Fruit fly (Drosophila melanogaster) whole organism, pupa: ENCODE results near the gene peg.

Source experiments
- CG10348 ChIP-seq: fragments of 200-800 bp; sonication (Bioruptor generic); IDR thresholded peaks from 2 replicates; pipeline ENCODE4 v1.3.6; 2022; ENCODE audit warnings: missing biosample characterization, missing genetic modification characterization
- CG12605 ChIP-seq: fragments of 200-800 bp; sonication (Bioruptor generic); IDR thresholded peaks from 2 replicates; pipeline ENCODE4 v1.3.6; 2022; ENCODE audit warnings: missing biosample characterization, missing genetic modification characterization
- CG13204 ChIP-seq: fragments of 200-800 bp; sonication (Bioruptor generic); optimal IDR thresholded peaks from 2 replicates; lab custom pipeline; 2018; ENCODE audit warnings: missing biosample characterization, mild to moderate bottlenecking, missing genetic modification characterization, moderate library complexity
- CG14655 ChIP-seq: fragments of 200-800 bp; sonication (Bioruptor generic); optimal IDR thresholded peaks from 3 replicates; lab custom pipeline; 2017; ENCODE audit warnings: mild to moderate bottlenecking, missing biosample characterization, missing genetic modification reagents, missing genetic modification characterization
- CG15710 ChIP-seq: fragments of 200-800 bp; sonication (Bioruptor generic); optimal IDR thresholded peaks from 2 replicates; lab custom pipeline; 2018; ENCODE audit warnings: missing biosample characterization, mild to moderate bottlenecking, missing genetic modification characterization, moderate library complexity
- CG17806 ChIP-seq: fragments of 200-800 bp; sonication (Bioruptor generic); optimal IDR thresholded peaks from 2 replicates; lab custom pipeline; 2018; ENCODE audit warnings: missing biosample characterization, mild to moderate bottlenecking, missing genetic modification characterization, moderate library complexity
- CG32121 ChIP-seq: fragments of 200-800 bp; sonication (Bioruptor generic); IDR thresholded peaks from 2 replicates; pipeline ENCODE4 v1.3.6; 2022; ENCODE audit warnings: missing biosample characterization, missing genetic modification characterization
- CG34367 ChIP-seq: fragments of 200-800 bp; sonication (Bioruptor generic); optimal IDR thresholded peaks from 2 replicates; lab custom pipeline; 2018; ENCODE audit warnings: missing biosample characterization, mild to moderate bottlenecking, missing genetic modification characterization
- CG4496 ChIP-seq: fragments of 200-800 bp; sonication (Bioruptor generic); IDR thresholded peaks from 3 replicates; pipeline ENCODE4 v1.3.6; 2022; ENCODE audit warnings: missing biosample characterization, missing genetic modification characterization
- CG8159 ChIP-seq: fragments of 200-800 bp; sonication (Bioruptor generic); optimal IDR thresholded peaks from 3 replicates; lab custom pipeline; 2018; ENCODE audit warnings: missing biosample characterization, mild to moderate bottlenecking, missing genetic modification characterization, moderate library complexity
- CG8301 ChIP-seq: fragments of 200-800 bp; sonication (Bioruptor generic); optimal IDR thresholded peaks from 2 replicates; lab custom pipeline; 2018; ENCODE audit warnings: missing biosample characterization, mild to moderate bottlenecking, missing genetic modification characterization
- CG9948 ChIP-seq: fragments of 200-800 bp; sonication (Bioruptor generic); optimal IDR thresholded peaks from 2 replicates; lab custom pipeline; 2018; ENCODE audit warnings: missing biosample characterization, mild to moderate bottlenecking, missing genetic modification characterization, moderate library complexity
- D1 ChIP-seq: fragments of 200-800 bp; sonication (Bioruptor generic); optimal IDR thresholded peaks from 2 replicates; lab custom pipeline; 2018; ENCODE audit warnings: missing biosample characterization, mild to moderate bottlenecking, missing genetic modification characterization, moderate library complexity
- EcR ChIP-seq: fragments of 200-800 bp; sonication (Bioruptor generic); optimal IDR thresholded peaks from 3 replicates; lab custom pipeline; 2019; ENCODE audit warnings: missing biosample characterization, missing genetic modification characterization, mild to moderate bottlenecking, moderate library complexity, missing genetic modification reagents
- Ets98B ChIP-seq: fragments of 200-800 bp; sonication (Bioruptor generic); IDR thresholded peaks from 2 replicates; pipeline ENCODE4 v1.3.6; 2022; ENCODE audit warnings: missing biosample characterization, missing genetic modification characterization
- Pif1A ChIP-seq: fragments of 200-800 bp; sonication (Bioruptor generic); optimal IDR thresholded peaks from 3 replicates; lab custom pipeline; 2016; ENCODE audit warnings: missing biosample characterization, missing genetic modification characterization
- Pif1B ChIP-seq: fragments of 200-800 bp; sonication (Bioruptor generic); optimal IDR thresholded peaks from 3 replicates; lab custom pipeline; 2016; ENCODE audit warnings: missing biosample characterization, missing genetic modification characterization
- Snoo ChIP-seq: fragments of 200-800 bp; sonication (Bioruptor generic); optimal IDR thresholded peaks from 3 replicates; lab custom pipeline; 2017; ENCODE audit warnings: missing biosample characterization, mild to moderate bottlenecking, missing genetic modification characterization, inconsistent platforms
- fd96Ca ChIP-seq: fragments of 200-800 bp; sonication (Bioruptor generic); IDR thresholded peaks from 3 replicates; pipeline ENCODE4 v1.3.6; 2022; ENCODE audit warnings: missing biosample characterization, missing genetic modification characterization
- gl ChIP-seq: fragments of 200-800 bp; sonication (Bioruptor generic); optimal IDR thresholded peaks from 2 replicates; lab custom pipeline; 2018; ENCODE audit warnings: missing biosample characterization, mild to moderate bottlenecking, missing genetic modification characterization
- rn ChIP-seq: fragments of 200-800 bp; sonication (Bioruptor generic); IDR thresholded peaks from 2 replicates; pipeline ENCODE4 v1.3.6; 2022; ENCODE audit warnings: missing biosample characterization, missing genetic modification characterization

The peg gene

DNA sequence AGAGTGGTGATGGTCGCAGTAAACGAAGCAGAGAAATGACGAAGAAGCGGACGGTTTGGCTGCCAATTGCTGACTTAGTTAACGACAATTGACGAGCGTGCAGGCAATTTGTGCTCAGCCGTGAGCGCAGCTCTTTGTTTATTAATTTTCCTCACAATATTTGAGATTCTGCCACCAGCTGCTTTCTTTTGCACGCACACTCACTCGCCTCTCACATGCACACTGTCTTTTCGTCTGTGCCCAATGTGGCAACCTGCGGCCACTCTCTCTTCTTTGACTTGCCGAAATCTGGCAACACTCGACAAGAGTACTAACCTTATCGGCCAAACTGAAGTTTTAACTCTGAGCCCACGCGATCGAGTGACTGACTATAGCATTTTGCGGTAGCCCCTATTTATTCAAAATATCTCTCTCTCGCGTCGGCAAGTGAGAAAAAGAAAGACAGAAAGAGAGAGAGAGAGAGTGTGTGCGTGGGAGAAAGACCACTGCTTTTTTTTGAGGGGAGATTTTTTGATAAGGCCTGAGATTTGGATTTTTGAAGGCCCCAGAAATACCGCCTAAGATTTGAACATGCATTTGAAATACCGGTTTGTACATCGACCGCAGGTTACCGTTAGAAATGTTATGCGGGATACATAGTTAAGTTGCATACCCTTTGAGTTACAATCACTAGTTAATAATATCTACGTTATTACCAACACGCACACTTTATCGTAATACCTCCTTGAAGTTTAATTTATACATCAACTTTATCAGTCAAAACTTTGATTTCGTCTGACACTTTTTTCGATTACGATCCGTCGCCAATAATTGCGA is 36.7 kb upstream of the peg start, which contains the start of gene Mvl:
Gene Mvl (minus strand): TSS at position 371 of the 816 bp plus-strand sequence.
- TF ChIP-seq gl (tag; lab: Kevin White, UChicago) = no peak
- no peak for TF ChIP-seq CG13204 (GFP tag; lab: Kevin White, UChicago)
- peak; percentile 41; the same call in 1 of the 2 replicates for TF ChIP-seq Ets98B (GFP tag; lab: Robert Waterston, UW)
- TF ChIP-seq fd96Ca (GFP tag; lab: Robert Waterston, UW) = no peak
- TF ChIP-seq Pif1B (GFP tag; lab: Kevin White, UChicago) = no peak
- TF ChIP-seq CG9948 (tag; lab: Kevin White, UChicago) = no peak
- TF ChIP-seq CG10348 (GFP tag; lab: Robert Waterston, UW) = no peak
- no peak for TF ChIP-seq CG34367 (tag; lab: Kevin White, UChicago)
- 0 out of 2 replicates have a peak, but pooled peaks have one; percentile 12 for TF ChIP-seq CG12605 (GFP tag; lab: Robert Waterston, UW)
- TF ChIP-seq CG32121 (GFP tag; lab: Robert Waterston, UW) = no peak
- no peak for TF ChIP-seq D1 (tag; lab: Kevin White, UChicago)
- TF ChIP-seq CG17806 (tag; lab: Kevin White, UChicago) = no peak
- no peak for TF ChIP-seq CG8301 (tag; lab: Kevin White, UChicago)
- TF ChIP-seq CG15710 = no peak
- no peak for TF ChIP-seq Pif1A (GFP tag; lab: Kevin White, UChicago)
- no peak for TF ChIP-seq CG8159 (tag; lab: Kevin White, UChicago)
- no peak for TF ChIP-seq CG14655 (GFP tag; lab: Kevin White, UChicago)
- no peak for TF ChIP-seq Snoo (tag; lab: Kevin White, UChicago)
- TF ChIP-seq CG4496 (GFP tag; lab: Robert Waterston, UW) = peak; percentile 55; the same call in 2 of the 3 replicates
- peak; percentile 86 for TF ChIP-seq EcR
- no peak for TF ChIP-seq rn
- TF ChIP-seq, all 21 proteins: peak for 4

DNA sequence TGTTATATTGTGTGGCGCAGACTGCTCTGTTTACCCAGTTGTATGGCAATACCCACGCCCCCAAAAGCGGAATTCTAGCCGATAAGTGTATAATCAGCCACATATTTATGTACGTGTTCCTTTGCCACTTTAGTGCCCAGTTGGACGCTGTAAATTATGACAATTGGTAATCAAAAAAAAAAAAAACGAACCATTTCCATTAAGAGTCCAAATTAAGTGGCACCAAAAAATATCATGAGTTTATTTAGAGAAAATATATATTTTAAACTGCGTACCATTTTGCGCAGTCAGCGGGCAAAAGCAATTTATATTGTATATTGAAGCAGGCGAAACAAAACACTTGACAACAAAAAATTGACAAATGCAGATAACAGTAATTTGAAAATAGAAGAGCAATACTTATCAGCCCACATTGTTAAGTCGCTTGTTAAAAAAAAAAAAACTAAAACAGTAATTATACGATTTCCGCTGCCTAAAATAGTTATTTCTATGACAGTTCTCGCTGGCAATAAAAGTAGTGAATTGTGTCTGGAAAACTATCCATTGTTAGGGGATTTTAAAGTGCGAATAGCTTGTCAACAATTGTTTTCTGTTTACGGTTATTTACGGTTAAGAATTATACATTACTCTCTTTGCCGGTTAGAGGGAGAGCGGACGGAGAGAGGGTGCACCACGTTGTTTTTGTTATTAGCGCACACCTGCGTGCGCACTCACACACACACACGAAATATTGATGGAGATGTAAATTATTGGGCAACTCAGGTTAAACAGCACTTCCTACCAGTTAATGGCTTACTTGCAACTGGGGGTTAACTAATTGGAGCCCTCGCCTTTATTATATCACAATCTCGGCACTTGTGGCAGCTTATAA is 35.8 kb upstream of the peg start:
- no peak for TF ChIP-seq CG8159 (tag; lab: Kevin White, UChicago)
- no peak for TF ChIP-seq CG32121 (GFP tag; lab: Robert Waterston, UW)
- no peak for TF ChIP-seq CG4496 (GFP tag; lab: Robert Waterston, UW)
- no peak for TF ChIP-seq CG34367 (tag; lab: Kevin White, UChicago)
- no peak for TF ChIP-seq rn
- TF ChIP-seq Pif1B (GFP tag; lab: Kevin White, UChicago) = no peak
- TF ChIP-seq Snoo (tag; lab: Kevin White, UChicago) = no peak
- no peak for TF ChIP-seq CG15710
- no peak for TF ChIP-seq Ets98B (GFP tag; lab: Robert Waterston, UW)
- TF ChIP-seq CG12605 (GFP tag; lab: Robert Waterston, UW) = no peak
- no peak for TF ChIP-seq CG10348 (GFP tag; lab: Robert Waterston, UW)
- no peak for TF ChIP-seq CG14655 (GFP tag; lab: Kevin White, UChicago)
- no peak for TF ChIP-seq EcR
- TF ChIP-seq gl (tag; lab: Kevin White, UChicago) = no peak
- no peak for TF ChIP-seq CG9948 (tag; lab: Kevin White, UChicago)
- TF ChIP-seq, all 21 proteins: peak for 0

DNA sequence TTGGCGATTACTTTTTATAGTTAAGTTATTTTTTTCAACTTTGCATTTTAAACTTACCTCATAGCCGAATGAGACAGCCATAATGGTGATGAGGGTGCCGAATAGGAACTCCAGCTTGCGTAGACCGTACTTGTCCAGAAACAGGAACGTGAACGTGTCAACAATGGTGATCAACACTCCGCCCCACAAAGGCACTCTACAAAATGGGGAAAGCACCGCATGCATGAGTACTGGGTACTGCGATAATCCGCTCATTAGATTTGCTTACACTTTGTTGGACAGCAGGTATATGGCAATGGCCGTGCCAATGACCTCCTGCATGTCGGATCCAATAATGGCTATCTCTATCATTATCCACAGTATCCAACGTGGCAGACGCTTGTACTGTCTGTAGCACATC is 33.6 kb upstream of the peg start:
- no peak for TF ChIP-seq Ets98B (GFP tag; lab: Robert Waterston, UW)
- TF ChIP-seq Snoo (tag; lab: Kevin White, UChicago) = no peak
- TF ChIP-seq CG14655 (GFP tag; lab: Kevin White, UChicago) = no peak

DNA sequence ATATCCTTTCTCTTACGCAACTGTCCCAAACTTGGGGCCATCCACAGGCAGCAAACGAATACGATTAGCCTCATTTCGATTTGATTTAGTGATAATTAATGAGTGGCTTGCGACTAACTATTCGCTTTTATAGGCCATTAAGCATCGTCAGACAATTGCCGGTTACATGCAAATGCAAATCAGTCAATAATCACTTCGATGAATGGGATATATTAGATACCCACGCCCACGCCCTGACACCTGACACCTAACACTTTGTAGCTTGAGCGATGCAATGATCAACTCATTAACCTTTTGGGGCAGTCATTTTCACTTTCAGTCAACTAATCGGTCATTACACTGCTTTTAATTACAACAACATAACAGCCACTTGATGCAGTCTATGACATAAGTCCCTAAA is 26.9 kb upstream of the peg start, which contains the start of gene Jhbp15:
Gene Jhbp15 (minus strand): TSS at position 101 of the 400 bp plus-strand sequence.
- no peak for TF ChIP-seq Ets98B (GFP tag; lab: Robert Waterston, UW)
- no peak for TF ChIP-seq CG32121 (GFP tag; lab: Robert Waterston, UW)
- no peak for TF ChIP-seq CG9948 (tag; lab: Kevin White, UChicago)
- no peak for TF ChIP-seq Pif1A (GFP tag; lab: Kevin White, UChicago)
- no peak for TF ChIP-seq CG17806 (tag; lab: Kevin White, UChicago)
- no peak for TF ChIP-seq CG12605 (GFP tag; lab: Robert Waterston, UW)
- no peak for TF ChIP-seq CG34367 (tag; lab: Kevin White, UChicago)
- TF ChIP-seq EcR = no peak
- TF ChIP-seq CG4496 (GFP tag; lab: Robert Waterston, UW) = no peak
- TF ChIP-seq gl (tag; lab: Kevin White, UChicago) = no peak
- no peak for TF ChIP-seq rn
- no peak for TF ChIP-seq CG15710
- no peak for TF ChIP-seq CG10348 (GFP tag; lab: Robert Waterston, UW)
- TF ChIP-seq Pif1B (GFP tag; lab: Kevin White, UChicago) = no peak

- TF ChIP-seq CG8159 (tag; lab: Kevin White, UChicago) (no peak), rn (no peak), CG15710 (no peak), CG14655 (GFP tag; lab: Kevin White, UChicago) (no peak), EcR (no peak), CG8301 (tag; lab: Kevin White, UChicago) (no peak), CG9948 (tag; lab: Kevin White, UChicago) (no peak), CG34367 (tag; lab: Kevin White, UChicago) (no peak), Pif1A (GFP tag; lab: Kevin White, UChicago) (no peak), CG17806 (tag; lab: Kevin White, UChicago) (no peak), CG10348 (GFP tag; lab: Robert Waterston, UW) (no peak), Ets98B (GFP tag; lab: Robert Waterston, UW) (no peak), D1 (tag; lab: Kevin White, UChicago) (no peak), CG12605 (GFP tag; lab: Robert Waterston, UW) (no peak)
Observed at dm6 chr3R:21048729-21049128, 24.8 kb upstream of the peg start, which contains the start of gene CG7079. TSS of gene CG7079 (minus strand) at chr3R:21048829.
